Worm (Caenorhabditis elegans): ENCODE data around the gene B0554.5.

DNA sequence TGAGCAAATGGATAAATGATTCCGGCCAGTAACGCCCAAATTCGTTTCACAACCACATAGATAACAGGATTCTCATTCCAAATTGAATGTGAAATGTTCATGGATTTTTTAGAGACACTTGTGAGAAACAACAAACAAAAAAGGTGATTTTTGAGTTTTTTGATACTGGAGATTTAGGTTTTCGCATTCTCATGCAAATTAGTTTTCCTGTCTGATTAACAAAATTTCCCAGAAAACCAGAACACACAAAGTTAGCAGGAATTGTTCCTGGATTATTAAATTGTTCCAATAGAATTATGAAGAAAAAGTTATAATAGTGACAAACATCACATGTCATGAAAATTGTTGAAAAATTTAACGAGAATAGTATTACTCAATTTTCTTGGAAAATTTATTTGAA is 19.0 kb downstream of the B0554.5 start, which contains the start of gene srh-33:
- no peak for TF ChIP-seq him-1 (tag; optimal IDR thresholded peaks at IDR 0.05)
- no peak for TF ChIP-seq W03F9.2 (tag; optimal IDR thresholded peaks at IDR 0.05)

All from whole organism, L4/young adult.